Worm (Caenorhabditis elegans): ENCODE results near the gene cyp-33C5.

DNA sequence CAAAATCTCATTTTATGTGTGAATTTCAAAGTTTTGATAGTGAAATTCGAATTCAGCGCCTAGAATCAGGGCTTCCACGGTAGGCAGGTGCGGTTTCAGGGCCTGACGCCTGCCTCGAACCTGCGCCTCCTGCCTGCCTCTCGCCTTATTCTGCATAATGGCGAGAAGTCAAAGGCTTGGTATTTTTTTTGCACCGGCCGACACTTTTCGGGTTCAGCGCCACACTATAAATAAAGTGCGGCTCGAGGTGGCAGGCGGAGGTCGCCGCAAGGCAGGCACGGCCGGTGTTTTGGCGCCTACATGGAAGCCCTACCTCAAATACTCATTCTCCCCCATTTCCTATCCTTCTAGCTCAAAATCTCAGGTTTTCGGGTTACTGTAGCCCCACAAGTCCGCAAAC, 44.4 kb upstream of the cyp-33C5 start:
- TF ChIP-seq egrh-3 (GFP tag; IDR thresholded peaks at IDR 0.05) (no peak), snpc-4 (GFP tag; optimal IDR thresholded peaks at IDR 0.05) (no peak), snpc-4 (tag; optimal IDR thresholded peaks at IDR 0.05) (no peak), B0035.1 (tag; optimal IDR thresholded peaks at IDR 0.05) (no peak), lin-26 (GFP tag; IDR thresholded peaks at IDR 0.05) (no peak), attf-3 (GFP tag; conservative IDR thresholded peaks at IDR 0.05) (no peak), hlh-26 (GFP tag; conservative IDR thresholded peaks at IDR 0.05) (no peak), pha-4 (tag; optimal IDR thresholded peaks at IDR 0.05) (no peak), unc-62 (GFP tag; optimal IDR thresholded peaks at IDR 0.05) (no peak), ceh-27 (GFP tag; optimal IDR thresholded peaks at IDR 0.05) (no peak), T07F8.4 (tag; optimal IDR thresholded peaks at IDR 0.05) (no peak), aptf-3 (GFP tag; IDR thresholded peaks at IDR 0.05) (no peak)

All from whole organism, young adult.